Worm (Caenorhabditis elegans) whole organism, young adult: ENCODE results near the gene str-52.
A peak's percentile ranks its signal among the peaks of the same experiment; 100 is the strongest.

Source experiments
- B0336.3 ChIP-seq: fragments of 200-800 bp; sonication (Bioruptor generic); IDR thresholded peaks from 2 replicates; pipeline ENCODE4 v1.3.6; 2022; ENCODE audit warnings: missing genetic modification characterization, missing compliant biosample characterization
- C06A6.2 ChIP-seq: fragments of 200-800 bp; sonication (Bioruptor generic); conservative IDR thresholded peaks from 2 replicates; pipeline ENCODE4 v1.3.6; 2022; ENCODE audit warnings: missing genetic modification characterization, missing compliant biosample characterization
- C17E4.6 ChIP-seq: fragments of 200-800 bp; sonication (Bioruptor generic); IDR thresholded peaks from 2 replicates; pipeline ENCODE4 v1.3.6; 2022; ENCODE audit warnings: missing genetic modification reagents, missing genetic modification characterization, missing compliant biosample characterization
- F22D6.2 ChIP-seq: sonication (generic microtip); optimal IDR thresholded peaks from 2 replicates; lab custom pipeline; 2016; ENCODE audit warnings: mild to moderate bottlenecking, missing genetic modification characterization, missing compliant biosample characterization
- F33H1.4 ChIP-seq: fragments of 200-800 bp; sonication (Bioruptor generic); IDR thresholded peaks from 2 replicates; pipeline ENCODE4 v1.3.6; 2022; ENCODE audit warnings: missing genetic modification reagents, missing genetic modification characterization, missing compliant biosample characterization
- F49E8.2 ChIP-seq: sonication (generic microtip); optimal IDR thresholded peaks from 3 replicates; lab custom pipeline; 2017; ENCODE audit warnings: missing genetic modification characterization, mild to moderate bottlenecking, missing compliant biosample characterization, antibody characterized with exemption, moderate library complexity; ENCODE audit not compliant: insufficient read depth
- F57C9.4 ChIP-seq: sonication (generic microtip); optimal IDR thresholded peaks from 2 replicates; lab custom pipeline; 2017; ENCODE audit warnings: mild to moderate bottlenecking, missing genetic modification characterization, missing compliant biosample characterization
- T07F8.4 ChIP-seq: sonication (generic microtip); optimal IDR thresholded peaks from 2 replicates; lab custom pipeline; 2016; ENCODE audit warnings: mild to moderate bottlenecking, missing genetic modification characterization, moderate library complexity, missing compliant biosample characterization
- Y53F4B.3 ChIP-seq: fragments of 200-800 bp; sonication (Bioruptor generic); IDR thresholded peaks from 2 replicates; pipeline ENCODE4 v1.3.6; 2022; ENCODE audit warnings: missing genetic modification reagents, missing genetic modification characterization, missing compliant biosample characterization
- ZK185.1 ChIP-seq: sonication (generic microtip); optimal IDR thresholded peaks from 2 replicates; lab custom pipeline; 2016; ENCODE audit warnings: mild to moderate bottlenecking, missing genetic modification characterization, missing compliant biosample characterization; ENCODE audit not compliant: poor library complexity, severe bottlenecking
- ama-1 ChIP-seq, 3 experiments: fragments of 150-350 bp in 1 of 3; sonication (generic microtip) in 2 of 3; optimal IDR thresholded peaks; 2 replicates each; lab custom pipeline; 2014 to 2018; ENCODE audit warnings: missing biosample characterization in 2 of 3, missing genetic modification characterization in 2 of 3, missing genetic modification reagents in 2 of 3
- atf-7 ChIP-seq: sonication (generic microtip); optimal IDR thresholded peaks from 2 replicates; lab custom pipeline; 2017; ENCODE audit warnings: mild to moderate bottlenecking, missing genetic modification characterization, missing compliant biosample characterization
- attf-5 ChIP-seq: fragments of 200-800 bp; sonication (Bioruptor generic); optimal IDR thresholded peaks from 2 replicates; lab custom pipeline; 2018; ENCODE audit warnings: mild to moderate bottlenecking, missing genetic modification characterization, missing compliant biosample characterization
- bed-2 ChIP-seq: fragments of 200-800 bp; sonication (Bioruptor generic); IDR thresholded peaks from 2 replicates; pipeline ENCODE4 v1.3.6; 2022; ENCODE audit warnings: missing genetic modification reagents, missing genetic modification characterization, missing compliant biosample characterization
- ccch-3 ChIP-seq: fragments of 200-800 bp; sonication (Bioruptor generic); optimal IDR thresholded peaks from 2 replicates; lab custom pipeline; 2018; ENCODE audit warnings: mild to moderate bottlenecking, missing genetic modification characterization, missing compliant biosample characterization
- cebp-2 ChIP-seq: fragments of 200-800 bp; sonication (Bioruptor generic); IDR thresholded peaks from 2 replicates; pipeline ENCODE4 v1.3.6; 2022; ENCODE audit warnings: missing genetic modification characterization, missing compliant biosample characterization
- ceh-27 ChIP-seq: fragments of 200-800 bp; sonication (Bioruptor generic); optimal IDR thresholded peaks from 2 replicates; lab custom pipeline; 2018; ENCODE audit warnings: mild to moderate bottlenecking, missing genetic modification characterization, moderate library complexity, missing compliant biosample characterization
- ceh-79 ChIP-seq: sonication (generic microtip); optimal IDR thresholded peaks from 2 replicates; lab custom pipeline; 2017; ENCODE audit warnings: mild to moderate bottlenecking, missing genetic modification characterization, missing compliant biosample characterization
- die-1 ChIP-seq: sonication (generic microtip); optimal IDR thresholded peaks from 2 replicates; lab custom pipeline; 2016; ENCODE audit warnings: missing genotype, mild to moderate bottlenecking, missing genetic modification characterization, missing compliant biosample characterization
- dpff-1 ChIP-seq: sonication (generic microtip); optimal IDR thresholded peaks from 2 replicates; lab custom pipeline; 2017; ENCODE audit warnings: mild to moderate bottlenecking, missing genetic modification characterization, missing compliant biosample characterization
- egrh-3 ChIP-seq: fragments of 200-800 bp; sonication (Bioruptor generic); IDR thresholded peaks from 2 replicates; pipeline ENCODE4 v1.3.6; 2022; ENCODE audit warnings: missing genetic modification reagents, missing genetic modification characterization, missing compliant biosample characterization
- fkh-3 ChIP-seq: sonication (generic microtip); optimal IDR thresholded peaks from 2 replicates; lab custom pipeline; 2016; ENCODE audit warnings: mild to moderate bottlenecking, missing genetic modification characterization, missing compliant biosample characterization
- gei-17 ChIP-seq: fragments of 200-800 bp; sonication (Bioruptor generic); optimal IDR thresholded peaks from 2 replicates; lab custom pipeline; 2018; ENCODE audit warnings: mild to moderate bottlenecking, missing genetic modification characterization, missing compliant biosample characterization
- hlh-26 ChIP-seq: fragments of 200-800 bp; sonication (Bioruptor generic); conservative IDR thresholded peaks from 2 replicates; pipeline ENCODE4 v1.3.6; 2022; ENCODE audit warnings: missing genetic modification reagents, missing genetic modification characterization, missing compliant biosample characterization
- hmg-1.2 ChIP-seq: fragments of 200-800 bp; sonication (Bioruptor generic); IDR thresholded peaks from 2 replicates; pipeline ENCODE4 v1.3.6; 2022; ENCODE audit warnings: missing genetic modification reagents, missing genetic modification characterization, missing compliant biosample characterization
- lin-35 ChIP-seq, 3 experiments: fragments of 150-350 bp in 2 of 3; sonication (generic microtip) in 1 of 3; optimal IDR thresholded peaks; 2 replicates each; lab custom pipeline; 2014 to 2018; ENCODE audit warnings: missing biosample characterization in 3 of 3, missing genetic modification characterization in 3 of 3, missing genetic modification reagents in 3 of 3
- lin-54 ChIP-seq: fragments of 200-800 bp; sonication (Bioruptor generic); optimal IDR thresholded peaks from 2 replicates; lab custom pipeline; 2018; ENCODE audit warnings: mild to moderate bottlenecking, missing genetic modification characterization, missing compliant biosample characterization
- mel-28 ChIP-seq: sonication (generic microtip); optimal IDR thresholded peaks from 2 replicates; lab custom pipeline; 2016; ENCODE audit warnings: borderline replicate concordance, mild to moderate bottlenecking, missing genetic modification characterization, missing compliant biosample characterization
- nfya-1 ChIP-seq: sonication (generic microtip); optimal IDR thresholded peaks from 2 replicates; lab custom pipeline; 2017; ENCODE audit warnings: antibody characterized with exemption, missing compliant biosample characterization, missing genetic modification characterization, borderline replicate concordance; ENCODE audit not compliant: insufficient read depth
- nfyb-1 ChIP-seq: fragments of 200-800 bp; sonication (Bioruptor generic); IDR thresholded peaks from 2 replicates; pipeline ENCODE4 v1.3.6; 2022; ENCODE audit warnings: missing genetic modification reagents, missing genetic modification characterization, missing compliant biosample characterization
- nhr-179 ChIP-seq: sonication (generic microtip); optimal IDR thresholded peaks from 2 replicates; lab custom pipeline; 2016; ENCODE audit warnings: mild to moderate bottlenecking, missing genetic modification characterization, missing compliant biosample characterization
- nhr-80 ChIP-seq: sonication (generic microtip); optimal IDR thresholded peaks from 2 replicates; lab custom pipeline; 2016; ENCODE audit warnings: missing genetic modification characterization, missing compliant biosample characterization
- nhr-90 ChIP-seq: sonication (generic microtip); optimal IDR thresholded peaks from 2 replicates; lab custom pipeline; 2016; ENCODE audit warnings: missing genotype, mild to moderate bottlenecking, missing genetic modification characterization, missing compliant biosample characterization
- rec-8 ChIP-seq, 2 experiments: sonication (generic microtip); optimal IDR thresholded peaks; 2 replicates each; lab custom pipeline; 2016; ENCODE audit warnings: mild to moderate bottlenecking in 2 of 2, missing genetic modification characterization in 2 of 2, missing genetic modification reagents in 2 of 2, missing genotype in 2 of 2, missing biosample characterization in 1 of 2, missing compliant biosample characterization in 1 of 2, moderate library complexity in 1 of 2
- repo-1 ChIP-seq: sonication (generic microtip); optimal IDR thresholded peaks from 2 replicates; lab custom pipeline; 2017; ENCODE audit warnings: mild to moderate bottlenecking, missing genetic modification characterization, missing compliant biosample characterization
- sdz-38 ChIP-seq: sonication (generic microtip); optimal IDR thresholded peaks from 2 replicates; lab custom pipeline; 2016; ENCODE audit warnings: missing genotype, missing genetic modification characterization, missing compliant biosample characterization
- sea-2 ChIP-seq: fragments of 200-800 bp; sonication (Bioruptor generic); IDR thresholded peaks from 2 replicates; pipeline ENCODE4 v1.3.6; 2022; ENCODE audit warnings: missing genetic modification characterization, missing compliant biosample characterization
- snpc-1.1 ChIP-seq: sonication (generic microtip); optimal IDR thresholded peaks from 2 replicates; lab custom pipeline; 2017; ENCODE audit warnings: missing genetic modification characterization, mild to moderate bottlenecking, missing compliant biosample characterization, antibody characterized with exemption, moderate library complexity, missing genotype, missing genetic modification reagents; ENCODE audit not compliant: insufficient read depth
- snpc-3.4 ChIP-seq: sonication (generic microtip); optimal IDR thresholded peaks from 2 replicates; lab custom pipeline; 2017; ENCODE audit warnings: missing genetic modification characterization, mild to moderate bottlenecking, missing compliant biosample characterization, antibody characterized with exemption, moderate library complexity, missing genotype, missing genetic modification reagents
- tbx-9 ChIP-seq: sonication (generic microtip); optimal IDR thresholded peaks from 2 replicates; lab custom pipeline; 2016; ENCODE audit warnings: borderline replicate concordance, missing genetic modification characterization, inconsistent platforms, missing compliant biosample characterization
- tlf-1 ChIP-seq: fragments of 200-800 bp; sonication (Bioruptor generic); optimal IDR thresholded peaks from 2 replicates; lab custom pipeline; 2018; ENCODE audit warnings: mild to moderate bottlenecking, missing genetic modification characterization, missing compliant biosample characterization
- unc-62 ChIP-seq: fragments of 150-350 bp; optimal IDR thresholded peaks from 2 replicates; lab custom pipeline; 2014; ENCODE audit warnings: missing biosample characterization, missing genetic modification reagents, missing genetic modification characterization
- zfh-2 ChIP-seq: fragments of 200-800 bp; sonication (Bioruptor generic); conservative IDR thresholded peaks from 2 replicates; pipeline ENCODE4 v1.3.6; 2022; ENCODE audit warnings: missing genetic modification reagents, missing genetic modification characterization, missing compliant biosample characterization
- ztf-18 ChIP-seq: sonication (generic microtip); optimal IDR thresholded peaks from 2 replicates; lab custom pipeline; 2016; ENCODE audit warnings: missing genotype, mild to moderate bottlenecking, missing genetic modification characterization, missing compliant biosample characterization
- ztf-22 ChIP-seq: fragments of 200-800 bp; sonication (Bioruptor generic); optimal IDR thresholded peaks from 2 replicates; lab custom pipeline; 2018; ENCODE audit warnings: mild to moderate bottlenecking, missing genetic modification characterization, moderate library complexity, missing compliant biosample characterization
- ztf-6 ChIP-seq: fragments of 200-800 bp; sonication (Bioruptor generic); IDR thresholded peaks from 2 replicates; pipeline ENCODE4 v1.3.6; 2022; ENCODE audit warnings: missing genetic modification reagents, missing genetic modification characterization, missing compliant biosample characterization

Gene str-52

DNA sequence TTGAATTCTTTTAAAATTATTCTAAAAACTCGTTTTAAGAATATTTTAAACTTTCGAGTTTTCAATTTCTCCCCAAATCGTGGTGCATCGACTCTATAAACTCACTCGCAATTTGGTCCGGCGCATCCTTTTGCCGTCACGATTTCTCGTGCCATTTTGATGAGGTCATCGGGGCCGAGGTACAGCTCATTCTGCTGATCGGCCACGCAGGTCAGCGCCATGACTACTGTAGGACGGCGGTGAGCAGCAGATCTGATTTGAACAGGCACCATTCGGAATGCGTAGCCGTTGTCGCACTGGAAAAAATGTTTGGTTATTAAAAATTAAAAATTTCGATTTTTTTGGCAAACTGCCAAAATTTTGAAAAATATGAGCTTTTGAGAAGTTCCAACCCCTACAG, 13.3 kb downstream of the str-52 start:
- TF ChIP-seq sdz-38 (tag; lab: Kevin White, UChicago) (no peak), C06A6.2 (no peak), attf-5 (GFP tag; lab: Kevin White, UChicago) (no peak), ccch-3 (GFP tag; lab: Kevin White, UChicago) (no peak), bed-2 (no peak), sea-2 (GFP tag; lab: Robert Waterston, UW) (0 out of 2 replicates have a peak, but pooled peaks have one; percentile 18), nfyb-1 (GFP tag; lab: Robert Waterston, UW) (peak; percentile 19; the same call in 1 of the 2 replicates), zfh-2 (peak; percentile 56; the same call in 1 of the 2 replicates)

DNA sequence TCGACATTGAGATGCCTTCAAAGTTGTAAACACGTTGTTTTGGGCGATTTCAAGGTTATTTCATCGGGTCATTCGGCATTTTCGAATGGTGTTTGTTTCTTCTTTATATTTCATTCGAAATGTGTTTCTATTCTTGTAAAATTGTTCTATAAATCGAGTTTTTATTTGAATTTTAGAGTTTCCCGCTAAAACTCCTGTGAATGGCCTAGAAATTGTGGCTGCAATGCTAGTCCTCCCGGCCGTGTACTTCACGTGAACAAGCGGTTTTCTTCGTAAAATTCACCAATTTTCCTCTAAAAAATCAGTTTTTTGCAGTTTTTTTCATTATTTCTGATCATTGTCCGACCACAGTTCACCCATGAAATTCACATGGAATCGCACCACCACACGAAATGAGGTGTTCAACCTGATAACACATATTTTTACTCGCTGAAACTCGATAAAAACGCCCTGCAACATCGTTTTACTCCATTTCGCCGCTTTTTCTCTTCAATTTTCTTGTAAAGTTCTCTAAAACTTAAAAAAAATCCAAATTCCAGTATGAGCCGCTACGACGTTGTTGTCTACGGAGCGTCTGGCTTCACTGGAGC, 18.9 kb downstream of the str-52 start, which contains the start of gene ldp-1:
Gene ldp-1, plus strand, starts transcription at position 540 of the 590 bp plus-strand sequence.
- TF ChIP-seq repo-1 (tag; lab: Kevin White, UChicago) (no peak), lin-35 (GFP tag; optimal IDR thresholded peaks at IDR 0.05; lab: Kevin White, UChicago) (peak; percentile 10 to 81 (median 34)), B0336.3 (GFP tag; lab: Robert Waterston, UW) (0 out of 2 replicates have a peak, but pooled peaks have one; percentile 39), lin-54 (GFP tag; lab: Kevin White, UChicago) (peak; percentile 79), ceh-79 (tag; lab: Kevin White, UChicago) (no peak), mel-28 (tag; lab: Kevin White, UChicago) (no peak), unc-62 (no peak), ceh-27 (GFP tag; lab: Kevin White, UChicago) (peak; percentile 47), dpff-1 (tag; lab: Kevin White, UChicago) (no peak), nfya-1 (tag; lab: Kevin White, UChicago) (no peak), gei-17 (GFP tag; lab: Kevin White, UChicago) (no peak), ama-1 (optimal IDR thresholded peaks at IDR 0.05; lab: Kevin White, UChicago) (no peak), ama-1 (GFP tag; optimal IDR thresholded peaks at IDR 0.05; lab: Kevin White, UChicago) (no peak), egrh-3 (GFP tag; lab: Robert Waterston, UW) (no peak), nhr-179 (tag; lab: Kevin White, UChicago) (no peak), nhr-90 (tag; lab: Kevin White, UChicago) (no peak), ztf-6 (GFP tag; lab: Robert Waterston, UW) (no peak), T07F8.4 (no peak), atf-7 (tag; lab: Kevin White, UChicago) (no peak), snpc-3.4 (tag; lab: Kevin White, UChicago) (no peak), sea-2 (GFP tag; lab: Robert Waterston, UW) (no peak), cebp-2 (GFP tag; lab: Robert Waterston, UW) (no peak), tbx-9 (tag; lab: Kevin White, UChicago) (no peak), hlh-26 (GFP tag; lab: Robert Waterston, UW) (no peak), F49E8.2 (tag; lab: Kevin White, UChicago) (no peak), ZK185.1 (peak; percentile 85), F57C9.4 (tag; lab: Kevin White, UChicago) (no peak), snpc-1.1 (tag; lab: Kevin White, UChicago) (peak; percentile 42), die-1 (no peak), F33H1.4 (peak; percentile 27), F22D6.2 (tag; lab: Kevin White, UChicago) (peak; percentile 60), rec-8 (tag; optimal IDR thresholded peaks at IDR 0.05; lab: Kevin White, UChicago) (peak in 1 of 2 experiments; percentile 2), nhr-80 (tag; lab: Kevin White, UChicago) (no peak), ztf-22 (GFP tag; lab: Kevin White, UChicago) (no peak), ztf-18 (no peak), C17E4.6 (GFP tag; lab: Robert Waterston, UW) (no peak), tlf-1 (no peak), Y53F4B.3 (GFP tag; lab: Robert Waterston, UW) (no peak), hmg-1.2 (no peak), sdz-38 (tag; lab: Kevin White, UChicago) (no peak), fkh-3 (tag; lab: Kevin White, UChicago) (no peak)
